Fruit fly (Drosophila melanogaster): ENCODE measurements around the gene LKRSDH.

The LKRSDH gene

dm6 chr2L:7809699-7810088, 13.9 kb upstream of the LKRSDH start (continued):
- TF ChIP-seq Ets97D (GFP tag; optimal IDR thresholded peaks at IDR 0.05): no peak
- no peak for TF ChIP-seq gt (GFP tag; IDR thresholded peaks at IDR 0.05)
- no peak for TF ChIP-seq chif (GFP tag; optimal IDR thresholded peaks at IDR 0.05)
- TF ChIP-seq Doc3 (GFP tag; IDR thresholded peaks at IDR 0.05; ENCODE audit: partially characterized antibody): no peak
- peak; percentile 46 for TF ChIP-seq lab (GFP tag; optimal IDR thresholded peaks at IDR 0.05)
- TF ChIP-seq ftz-f1 (GFP tag; optimal IDR thresholded peaks at IDR 0.05): peak; percentile 72
- no peak for TF ChIP-seq stwl (tag; optimal IDR thresholded peaks at IDR 0.05)
- no peak for TF ChIP-seq vnd (GFP tag; IDR thresholded peaks at IDR 0.05; ENCODE audit: partially characterized antibody)
- peak; percentile 79 for TF ChIP-seq abd-A (tag; optimal IDR thresholded peaks at IDR 0.05)
- TF ChIP-seq CG2678 (tag; optimal IDR thresholded peaks at IDR 0.05): no peak
- TF ChIP-seq CG14014 (GFP tag; IDR thresholded peaks at IDR 0.05): peak; percentile 19; the same call in 1 of the 2 replicates
- peak; percentile 20 for TF ChIP-seq tap (tag; optimal IDR thresholded peaks at IDR 0.05)
- peak; percentile 55; the same call in 1 of the 2 replicates for TF ChIP-seq CG32532 (GFP tag; IDR thresholded peaks at IDR 0.05)
- TF ChIP-seq PHDP (tag; optimal IDR thresholded peaks at IDR 0.05): no peak
- TF ChIP-seq fd96Cb (tag; optimal IDR thresholded peaks at IDR 0.05): no peak
- no peak for TF ChIP-seq Dip3 (GFP tag; optimal IDR thresholded peaks at IDR 0.05)
- no peak for TF ChIP-seq CG14860 (GFP tag; IDR thresholded peaks at IDR 0.05; ENCODE audit: partially characterized antibody)
- no peak for TF ChIP-seq Asciz (GFP tag; optimal IDR thresholded peaks at IDR 0.05)
- no peak for TF ChIP-seq CG10274 (GFP tag; optimal IDR thresholded peaks at IDR 0.05)
- TF ChIP-seq GATAe (GFP tag; conservative IDR thresholded peaks at IDR 0.05): no peak
- TF ChIP-seq CG34422 (GFP tag; IDR thresholded peaks at IDR 0.05): peak; percentile 77; the same call in 1 of the 3 replicates
- peak; percentile 62; the same call in 2 of the 3 replicates for TF ChIP-seq Dbx (GFP tag; IDR thresholded peaks at IDR 0.05)
- peak; percentile 28 for TF ChIP-seq ash1 (GFP tag; optimal IDR thresholded peaks at IDR 0.05)
- TF ChIP-seq dati (GFP tag; IDR thresholded peaks at IDR 0.05): no peak
- TF ChIP-seq CG34376 (GFP tag; optimal IDR thresholded peaks at IDR 0.05): peak; percentile 49
- TF ChIP-seq slbo (GFP tag; IDR thresholded peaks at IDR 0.05): 0 out of 2 replicates have a peak, but pooled peaks have one; percentile 10
- TF ChIP-seq CrebB (tag; optimal IDR thresholded peaks at IDR 0.05): no peak
- TF ChIP-seq Hand (GFP tag; optimal IDR thresholded peaks at IDR 0.05): peak; percentile 12
- no peak for TF ChIP-seq az2 (GFP tag; optimal IDR thresholded peaks at IDR 0.05)
- peak; percentile 4; the same call in 1 of the 2 replicates for TF ChIP-seq NFAT (GFP tag; IDR thresholded peaks at IDR 0.05)
- no peak for TF ChIP-seq CG2712 (tag; optimal IDR thresholded peaks at IDR 0.05)
- TF ChIP-seq CG7786 (GFP tag; optimal IDR thresholded peaks at IDR 0.05): peak; percentile 10
- no peak for TF ChIP-seq C15 (GFP tag; IDR thresholded peaks at IDR 0.05)
- no peak for TF ChIP-seq Doc2 (GFP tag; IDR thresholded peaks at IDR 0.05)
- peak; percentile 27; the same call in 1 of the 3 replicates for TF ChIP-seq row (GFP tag; IDR thresholded peaks at IDR 0.05)
- TF ChIP-seq sr (GFP tag; IDR thresholded peaks at IDR 0.05): peak; percentile 26; the same call in 1 of the 3 replicates
- no peak for TF ChIP-seq Awh (GFP tag; IDR thresholded peaks at IDR 0.05)
- TF ChIP-seq wek (GFP tag; optimal IDR thresholded peaks at IDR 0.05): no peak
- no peak for TF ChIP-seq lola (GFP tag; optimal IDR thresholded peaks at IDR 0.05)
- TF ChIP-seq unc-4 (GFP tag; IDR thresholded peaks at IDR 0.05; ENCODE audit: partially characterized antibody): peak; percentile 17; the same call in 1 of the 2 replicates
- TF ChIP-seq cas (GFP tag; IDR thresholded peaks at IDR 0.05): no peak
- TF ChIP-seq ato (GFP tag; IDR thresholded peaks at IDR 0.05; ENCODE audit: partially characterized antibody): no peak
- TF ChIP-seq odd (GFP tag; optimal IDR thresholded peaks at IDR 0.05): no peak
- peak; percentile 8 for TF ChIP-seq ERR (GFP tag; optimal IDR thresholded peaks at IDR 0.05)
- TF ChIP-seq Dfd (GFP tag; optimal IDR thresholded peaks at IDR 0.05): no peak
- TF ChIP-seq CG7987 (GFP tag; optimal IDR thresholded peaks at IDR 0.05): peak; percentile 63
- TF ChIP-seq pan (optimal IDR thresholded peaks at IDR 0.05): no peak
- peak in 1 of 2 experiments; percentile 43 for TF ChIP-seq pan (GFP tag; optimal IDR thresholded peaks at IDR 0.05 in 1 of 2, IDR thresholded peaks at IDR 0.05 in 1 of 2)
- TF ChIP-seq Vsx1 (GFP tag; optimal IDR thresholded peaks at IDR 0.05): no peak
- TF ChIP-seq YL-1 (GFP tag; optimal IDR thresholded peaks at IDR 0.05): peak; percentile 36
